Worm (Caenorhabditis elegans) whole organism, L2 larva: ENCODE results near the gene sec-20.

Experiments
- C34F6.9 ChIP-seq: fragments of 150-350 bp; optimal IDR thresholded peaks from 2 replicates; lab custom pipeline; 2014; ENCODE audit warnings: missing biosample characterization, missing genetic modification characterization
- F13H6.1 ChIP-seq: sonication (generic microtip); optimal IDR thresholded peaks from 2 replicates; lab custom pipeline; 2016; ENCODE audit warnings: missing genetic modification characterization, missing compliant biosample characterization
- R02D3.7 ChIP-seq: fragments of 150-350 bp; optimal IDR thresholded peaks from 2 replicates; lab custom pipeline; 2014; ENCODE audit warnings: missing biosample characterization, missing genetic modification characterization
- Y55F3AM.14 ChIP-seq: fragments of 200-800 bp; sonication (Bioruptor generic); optimal IDR thresholded peaks from 2 replicates; lab custom pipeline; 2018; ENCODE audit warnings: mild to moderate bottlenecking, missing genetic modification characterization, missing compliant biosample characterization
- ZK546.5 ChIP-seq: sonication (generic microtip); optimal IDR thresholded peaks from 2 replicates; lab custom pipeline; 2017; ENCODE audit warnings: missing biosample characterization, missing genetic modification characterization
- aly-2 ChIP-seq: fragments of 150-350 bp; optimal IDR thresholded peaks from 2 replicates; lab custom pipeline; 2014; ENCODE audit warnings: missing biosample characterization, missing genetic modification characterization
- ama-1 ChIP-seq: fragments of 150-350 bp; optimal IDR thresholded peaks from 2 replicates; lab custom pipeline; 2018; ENCODE audit warnings: inconsistent platforms
- blmp-1 ChIP-seq: sonication (generic microtip); optimal IDR thresholded peaks from 2 replicates; lab custom pipeline; 2017; ENCODE audit warnings: missing genetic modification characterization, mild to moderate bottlenecking, missing compliant biosample characterization, antibody characterized with exemption, moderate library complexity; ENCODE audit not compliant: insufficient read depth
- ceh-16 ChIP-seq: fragments of 150-350 bp; optimal IDR thresholded peaks from 2 replicates; lab custom pipeline; 2014; ENCODE audit warnings: missing biosample characterization, missing genetic modification characterization
- ceh-82 ChIP-seq: fragments of 150-350 bp; optimal IDR thresholded peaks from 2 replicates; lab custom pipeline; 2014; ENCODE audit warnings: missing biosample characterization, missing genetic modification characterization
- crh-2 ChIP-seq: sonication (generic microtip); optimal IDR thresholded peaks from 2 replicates; lab custom pipeline; 2017; ENCODE audit warnings: missing biosample characterization, missing genetic modification characterization
- dmd-4 ChIP-seq: sonication (generic microtip); optimal IDR thresholded peaks from 2 replicates; lab custom pipeline; 2017; ENCODE audit warnings: missing biosample characterization, missing genetic modification characterization
- egl-27 ChIP-seq: sonication (generic microtip); optimal IDR thresholded peaks from 3 replicates; lab custom pipeline; 2017; ENCODE audit warnings: missing biosample characterization, missing genetic modification reagents, missing genetic modification characterization
- elt-3 ChIP-seq: sonication (generic microtip); optimal IDR thresholded peaks from 2 replicates; lab custom pipeline; 2017; ENCODE audit warnings: missing biosample characterization, missing genetic modification characterization
- fos-1 ChIP-seq: fragments of 150-350 bp; optimal IDR thresholded peaks from 2 replicates; lab custom pipeline; 2014; ENCODE audit warnings: missing biosample characterization, missing genetic modification characterization
- gmeb-1 ChIP-seq: fragments of 150-350 bp; optimal IDR thresholded peaks from 2 replicates; lab custom pipeline; 2014; ENCODE audit warnings: missing biosample characterization, missing genetic modification characterization
- lin-11 ChIP-seq: fragments of 150-350 bp; sonication (generic microtip); optimal IDR thresholded peaks from 2 replicates; lab custom pipeline; 2014; ENCODE audit warnings: missing biosample characterization, missing genetic modification characterization, inconsistent platforms, mixed read lengths
- lin-13 ChIP-seq: fragments of 150-350 bp; optimal IDR thresholded peaks from 2 replicates; lab custom pipeline; 2014; ENCODE audit warnings: missing biosample characterization, missing genetic modification reagents, missing genetic modification characterization
- lin-39 ChIP-seq: fragments of 150-350 bp; optimal IDR thresholded peaks from 2 replicates; lab custom pipeline; 2014; ENCODE audit warnings: missing biosample characterization, missing genetic modification reagents, missing genetic modification characterization
- lsy-2 ChIP-seq, 2 experiments: fragments of 150-350 bp in 1 of 2; sonication (generic microtip) in 1 of 2; optimal IDR thresholded peaks; 2 replicates each; lab custom pipeline; 2014 to 2017; ENCODE audit warnings: missing biosample characterization in 2 of 2, missing genetic modification characterization in 2 of 2
- mab-5 ChIP-seq: fragments of 150-350 bp; optimal IDR thresholded peaks from 2 replicates; lab custom pipeline; 2014; ENCODE audit warnings: missing biosample characterization, missing genetic modification characterization
- mbf-1 ChIP-seq: sonication (generic microtip); optimal IDR thresholded peaks from 2 replicates; lab custom pipeline; 2017; ENCODE audit warnings: missing biosample characterization, missing genetic modification characterization
- mdl-1 ChIP-seq, 2 experiments: fragments of 150-350 bp in 1 of 2; sonication (generic microtip) in 1 of 2; optimal IDR thresholded peaks; 2 replicates each; lab custom pipeline; 2017; ENCODE audit warnings: missing biosample characterization in 2 of 2, missing genetic modification characterization in 2 of 2
- nhr-10 ChIP-seq: sonication (generic microtip); optimal IDR thresholded peaks from 2 replicates; lab custom pipeline; 2017; ENCODE audit warnings: missing biosample characterization, missing genetic modification characterization
- nhr-11 ChIP-seq: fragments of 150-350 bp; optimal IDR thresholded peaks from 2 replicates; lab custom pipeline; 2014; ENCODE audit warnings: missing biosample characterization, missing genetic modification characterization
- nhr-12 ChIP-seq: fragments of 150-350 bp; optimal IDR thresholded peaks from 2 replicates; lab custom pipeline; 2014; ENCODE audit warnings: missing biosample characterization, missing genetic modification characterization
- nhr-129 ChIP-seq: fragments of 150-350 bp; optimal IDR thresholded peaks from 2 replicates; lab custom pipeline; 2014; ENCODE audit warnings: missing biosample characterization, missing genetic modification characterization
- nhr-21 ChIP-seq: fragments of 150-350 bp; optimal IDR thresholded peaks from 2 replicates; lab custom pipeline; 2014; ENCODE audit warnings: missing biosample characterization, missing genetic modification characterization
- nhr-23 ChIP-seq: fragments of 150-350 bp; optimal IDR thresholded peaks from 2 replicates; lab custom pipeline; 2014; ENCODE audit warnings: missing biosample characterization, missing genetic modification reagents, missing genetic modification characterization
- nhr-237 ChIP-seq: fragments of 150-350 bp; optimal IDR thresholded peaks from 2 replicates; lab custom pipeline; 2014; ENCODE audit warnings: missing biosample characterization, missing genetic modification characterization
- nhr-25 ChIP-seq: fragments of 150-350 bp; sonication (generic microtip); optimal IDR thresholded peaks from 3 replicates; lab custom pipeline; 2014; ENCODE audit warnings: missing biosample characterization, missing genetic modification characterization
- nhr-6 ChIP-seq: fragments of 150-350 bp; optimal IDR thresholded peaks from 2 replicates; lab custom pipeline; 2014; ENCODE audit warnings: missing biosample characterization, missing genetic modification characterization
- nhr-77 ChIP-seq: fragments of 150-350 bp; optimal IDR thresholded peaks from 2 replicates; lab custom pipeline; 2014; ENCODE audit warnings: missing biosample characterization, missing genetic modification characterization
- peb-1 ChIP-seq: fragments of 150-350 bp; optimal IDR thresholded peaks from 2 replicates; lab custom pipeline; 2014; ENCODE audit warnings: missing biosample characterization, missing genetic modification characterization
- skn-1 ChIP-seq: sonication (generic microtip); optimal IDR thresholded peaks from 2 replicates; lab custom pipeline; 2017; ENCODE audit warnings: missing biosample characterization, missing genetic modification characterization
- sma-3 ChIP-seq: sonication (generic microtip); optimal IDR thresholded peaks from 2 replicates; lab custom pipeline; 2016; ENCODE audit warnings: missing genetic modification reagents, missing genetic modification characterization, missing compliant biosample characterization
- sma-9 ChIP-seq, 2 experiments: fragments of 150-350 bp in 1 of 2; sonication (generic microtip) in 1 of 2; optimal IDR thresholded peaks; 2 replicates each; lab custom pipeline; 2014 to 2016; ENCODE audit warnings: missing genetic modification characterization in 2 of 2, mild to moderate bottlenecking in 1 of 2, missing biosample characterization in 1 of 2, missing compliant biosample characterization in 1 of 2, missing genetic modification reagents in 1 of 2, moderate library complexity in 1 of 2
- unc-39 ChIP-seq: fragments of 150-350 bp; optimal IDR thresholded peaks from 2 replicates; lab custom pipeline; 2014; ENCODE audit warnings: missing biosample characterization, missing genetic modification characterization
- unc-55 ChIP-seq: fragments of 150-350 bp; sonication (generic microtip); optimal IDR thresholded peaks from 3 replicates; lab custom pipeline; 2014; ENCODE audit warnings: missing biosample characterization, missing genetic modification reagents, missing genetic modification characterization
- zag-1 ChIP-seq: fragments of 150-350 bp; optimal IDR thresholded peaks from 2 replicates; lab custom pipeline; 2014; ENCODE audit warnings: missing biosample characterization, missing genetic modification characterization
- ztf-1 ChIP-seq: fragments of 200-800 bp; sonication (Bioruptor generic); conservative IDR thresholded peaks from 2 replicates; pipeline ENCODE4 v1.3.6; 2022; ENCODE audit warnings: missing genetic modification characterization, missing compliant biosample characterization
- ztf-11 ChIP-seq: sonication (generic microtip); optimal IDR thresholded peaks from 2 replicates; lab custom pipeline; 2017; ENCODE audit warnings: missing biosample characterization, missing genetic modification characterization
- ztf-4 ChIP-seq: fragments of 150-350 bp; optimal IDR thresholded peaks from 2 replicates; lab custom pipeline; 2014; ENCODE audit warnings: missing biosample characterization, missing genetic modification characterization

The sec-20 gene

DNA sequence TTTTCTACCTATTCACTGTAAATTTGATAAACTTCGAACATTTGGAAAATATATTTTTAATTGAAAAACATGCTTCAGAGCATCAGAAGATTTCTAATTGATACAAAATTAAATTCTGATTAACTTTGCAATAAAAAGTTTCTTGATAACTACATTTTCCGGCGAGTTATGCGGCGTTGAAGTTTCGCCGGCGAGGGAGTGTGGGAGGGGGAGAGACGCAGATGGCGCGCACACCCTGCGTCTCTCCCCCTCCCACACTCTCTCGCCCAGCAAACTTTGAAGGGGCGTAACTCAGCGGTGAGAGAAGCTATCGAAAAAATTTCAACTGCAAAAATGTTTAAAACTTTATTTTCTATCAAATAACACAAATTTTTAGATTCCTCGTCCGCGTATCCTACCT lies 30.6 kb downstream of the sec-20 start:
- TF ChIP-seq ztf-1 (GFP tag; lab: Robert Waterston, UW) (no peak), lin-11 (no peak), ztf-4 (tag; lab: Kevin White, UChicago) (no peak), lin-39 (tag; lab: Kevin White, UChicago) (no peak), lsy-2 (tag; optimal IDR thresholded peaks at IDR 0.05; lab: Kevin White, UChicago) (no peak), Y55F3AM.14 (GFP tag; lab: Kevin White, UChicago) (no peak), blmp-1 (no peak), peb-1 (tag; lab: Kevin White, UChicago) (no peak), ama-1 (lab: Kevin White, UChicago) (no peak), nhr-23 (tag; lab: Kevin White, UChicago) (no peak), ztf-11 (tag; lab: Kevin White, UChicago) (no peak), unc-39 (tag; lab: Kevin White, UChicago) (no peak), zag-1 (tag; lab: Kevin White, UChicago) (no peak)

ce11 chrIII:227033-227432 lies 35.1 kb downstream of the sec-20 start:
- TF ChIP-seq gmeb-1 (no peak), nhr-6 (tag; lab: Kevin White, UChicago) (no peak), nhr-21 (tag; lab: Kevin White, UChicago) (no peak), ceh-16 (no peak), Y55F3AM.14 (GFP tag; lab: Kevin White, UChicago) (no peak), nhr-25 (no peak), nhr-10 (no peak), peb-1 (tag; lab: Kevin White, UChicago) (no peak), egl-27 (tag; lab: Kevin White, UChicago) (no peak), C34F6.9 (tag; lab: Kevin White, UChicago) (no peak), nhr-129 (no peak)

- TF ChIP-seq R02D3.7 (tag; lab: Kevin White, UChicago) (no peak), nhr-129 (no peak), unc-55 (GFP tag; lab: Kevin White, UChicago) (no peak), mab-5 (tag; lab: Kevin White, UChicago) (no peak), nhr-12 (tag; lab: Kevin White, UChicago) (no peak), skn-1 (no peak), nhr-11 (tag; lab: Kevin White, UChicago) (no peak), nhr-23 (tag; lab: Kevin White, UChicago) (no peak), ztf-1 (GFP tag; lab: Robert Waterston, UW) (no peak), sma-9 (GFP tag; optimal IDR thresholded peaks at IDR 0.05; lab: Kevin White, UChicago) (no peak), sma-9 (tag; optimal IDR thresholded peaks at IDR 0.05; lab: Kevin White, UChicago) (no peak), mbf-1 (tag; lab: Kevin White, UChicago) (no peak), ceh-82 (no peak), nhr-237 (tag; lab: Kevin White, UChicago) (no peak), nhr-21 (tag; lab: Kevin White, UChicago) (no peak), fos-1 (tag; lab: Kevin White, UChicago) (no peak), lin-11 (no peak), aly-2 (tag; lab: Kevin White, UChicago) (no peak), ztf-4 (tag; lab: Kevin White, UChicago) (no peak), mdl-1 (tag; optimal IDR thresholded peaks at IDR 0.05; lab: Kevin White, UChicago) (no peak)
- TF ChIP-seq, all 48 proteins: peak for 0
Measured at ce11 chrIII:230129-230528, 38.2 kb downstream of the sec-20 start, which contains the start of gene hpo-38. hpo-38 (plus strand) TSS chrIII:230429.

- no peak for TF ChIP-seq mbf-1 (tag; lab: Kevin White, UChicago)
- TF ChIP-seq Y55F3AM.14 (GFP tag; lab: Kevin White, UChicago), result peak; percentile 64
- TF ChIP-seq crh-2 (tag; lab: Kevin White, UChicago), result peak; percentile 48
- TF ChIP-seq nhr-10, result no peak
- TF ChIP-seq unc-55 (GFP tag; lab: Kevin White, UChicago), result peak; percentile 48
- TF ChIP-seq gmeb-1, result peak; percentile 63
- TF ChIP-seq ztf-11 (tag; lab: Kevin White, UChicago), result no peak
- peak; percentile 64 to 79 for TF ChIP-seq lsy-2 (tag; optimal IDR thresholded peaks at IDR 0.05; lab: Kevin White, UChicago)
- TF ChIP-seq zag-1 (tag; lab: Kevin White, UChicago), result no peak
- TF ChIP-seq mab-5 (tag; lab: Kevin White, UChicago), result no peak
- no peak for TF ChIP-seq nhr-77 (tag; lab: Kevin White, UChicago)
- TF ChIP-seq ceh-82, result no peak
- peak; percentile 16 for TF ChIP-seq nhr-25
- TF ChIP-seq blmp-1, result no peak
- no peak for TF ChIP-seq ceh-16
- no peak for TF ChIP-seq sma-3 (GFP tag; lab: Kevin White, UChicago)
- TF ChIP-seq fos-1 (tag; lab: Kevin White, UChicago), result no peak
- TF ChIP-seq nhr-237 (tag; lab: Kevin White, UChicago), result no peak
- no peak for TF ChIP-seq nhr-6 (tag; lab: Kevin White, UChicago)
- TF ChIP-seq lin-13 (GFP tag; lab: Kevin White, UChicago), result peak; percentile 39
- TF ChIP-seq dmd-4 (tag; lab: Kevin White, UChicago), result no peak
- no peak for TF ChIP-seq sma-9 (GFP tag; optimal IDR thresholded peaks at IDR 0.05; lab: Kevin White, UChicago)
- TF ChIP-seq sma-9 (tag; optimal IDR thresholded peaks at IDR 0.05; lab: Kevin White, UChicago), result no peak
- no peak for TF ChIP-seq elt-3 (tag; lab: Kevin White, UChicago)
- TF ChIP-seq ZK546.5 (tag; lab: Kevin White, UChicago), result no peak
- no peak for TF ChIP-seq skn-1
- no peak for TF ChIP-seq mdl-1 (tag; optimal IDR thresholded peaks at IDR 0.05; lab: Kevin White, UChicago)
- TF ChIP-seq ama-1 (lab: Kevin White, UChicago), result no peak
- TF ChIP-seq R02D3.7 (tag; lab: Kevin White, UChicago), result peak; percentile 17
- TF ChIP-seq F13H6.1 (tag; lab: Kevin White, UChicago), result peak; percentile 62
- TF ChIP-seq ztf-1 (GFP tag; lab: Robert Waterston, UW), result no peak
- peak; percentile 47 for TF ChIP-seq nhr-21 (tag; lab: Kevin White, UChicago)
- no peak for TF ChIP-seq aly-2 (tag; lab: Kevin White, UChicago)
- TF ChIP-seq C34F6.9 (tag; lab: Kevin White, UChicago), result peak; percentile 53
- TF ChIP-seq nhr-23 (tag; lab: Kevin White, UChicago), result no peak
Measured at ce11 chrIII:235115-235514, 43.2 kb downstream of the sec-20 start.
